Worm (Caenorhabditis elegans) whole organism, L2 larva: Measurements from ENCODE around the gene arv-1.

Source experiments
- lin-11 ChIP-seq: fragments of 150-350 bp; sonication (generic microtip); optimal IDR thresholded peaks from 2 replicates; lab custom pipeline; 2014; ENCODE audit warnings: missing biosample characterization, missing genetic modification characterization, inconsistent platforms, mixed read lengths
- lin-39 ChIP-seq: fragments of 150-350 bp; optimal IDR thresholded peaks from 2 replicates; lab custom pipeline; 2014; ENCODE audit warnings: missing biosample characterization, missing genetic modification reagents, missing genetic modification characterization
- nhr-77 ChIP-seq: fragments of 150-350 bp; optimal IDR thresholded peaks from 2 replicates; lab custom pipeline; 2014; ENCODE audit warnings: missing biosample characterization, missing genetic modification characterization
- snpc-4 ChIP-seq: fragments of 150-350 bp; optimal IDR thresholded peaks from 2 replicates; lab custom pipeline; 2014; ENCODE audit warnings: missing biosample characterization, missing genetic modification characterization

DNA sequence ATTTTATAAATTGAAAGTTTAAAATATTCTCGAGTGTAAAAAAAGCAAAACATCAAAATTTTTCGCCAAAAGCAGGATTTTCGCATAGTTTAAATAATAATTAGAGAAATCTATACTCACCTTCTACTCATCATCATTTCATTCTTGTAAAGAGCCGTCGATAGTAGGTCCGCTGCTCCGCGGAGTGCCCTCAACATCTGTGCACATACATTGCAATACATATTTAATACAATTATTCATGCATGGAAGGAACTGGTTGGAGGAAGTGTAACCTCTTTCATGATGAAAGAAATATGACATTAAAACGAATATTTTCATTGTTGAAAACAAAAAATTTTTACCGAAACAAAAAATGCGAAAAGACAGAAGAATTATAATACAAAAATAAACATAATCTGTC is 41.7 kb upstream of the arv-1 start, which contains the start of gene mrps-14:
- TF ChIP-seq nhr-77 (no peak), lin-11 (tag; lab: Kevin White, UChicago) (no peak), snpc-4 (tag; lab: Kevin White, UChicago) (no peak), lin-39 (tag; lab: Kevin White, UChicago) (no peak)
